Fruit fly (Drosophila melanogaster) whole organism, embryonic: ENCODE measurements around the gene edin.

Experiments used
- Atf6 ChIP-seq: fragments of 200-800 bp; sonication (Bioruptor generic); IDR thresholded peaks from 2 replicates; pipeline ENCODE4 v1.3.6; 2022; ENCODE audit warnings: missing biosample characterization, missing genetic modification characterization
- Bdp1 ChIP-seq: fragments of 200-800 bp; sonication (Bioruptor generic); optimal IDR thresholded peaks from 3 replicates; lab custom pipeline; 2016; ENCODE audit warnings: missing biosample characterization, missing genetic modification characterization
- CG11085 ChIP-seq: fragments of 200-800 bp; sonication (Bioruptor generic); IDR thresholded peaks from 2 replicates; pipeline ENCODE4 v1.3.6; 2022; ENCODE audit warnings: missing biosample characterization, missing genetic modification characterization
- CG12236 ChIP-seq: fragments of 200-800 bp; sonication (Bioruptor generic); optimal IDR thresholded peaks from 2 replicates; lab custom pipeline; 2016; ENCODE audit warnings: missing biosample characterization, missing genetic modification characterization
- CG12744 ChIP-seq: fragments of 200-800 bp; sonication (Bioruptor generic); optimal IDR thresholded peaks from 2 replicates; lab custom pipeline; 2016; ENCODE audit warnings: missing biosample characterization, missing genetic modification characterization
- CG13424 ChIP-seq: fragments of 200-800 bp; sonication (Bioruptor generic); optimal IDR thresholded peaks from 2 replicates; lab custom pipeline; 2019; ENCODE audit warnings: missing biosample characterization, mild to moderate bottlenecking, missing genetic modification characterization, moderate library complexity
- CG13775 ChIP-seq: fragments of 200-800 bp; sonication (Bioruptor generic); optimal IDR thresholded peaks from 3 replicates; lab custom pipeline; 2017; ENCODE audit warnings: missing biosample characterization, mild to moderate bottlenecking, missing genetic modification characterization
- CG15011 ChIP-seq: fragments of 200-800 bp; sonication (Bioruptor generic); optimal IDR thresholded peaks from 3 replicates; lab custom pipeline; 2018; ENCODE audit warnings: missing biosample characterization, mild to moderate bottlenecking, missing genetic modification characterization
- CG15514 ChIP-seq: fragments of 200-800 bp; sonication (Bioruptor generic); optimal IDR thresholded peaks from 3 replicates; lab custom pipeline; 2017; ENCODE audit warnings: missing biosample characterization, missing genetic modification characterization, mild to moderate bottlenecking, moderate library complexity, missing genetic modification reagents
- CG18262 ChIP-seq: fragments of 200-800 bp; optimal IDR thresholded peaks from 3 replicates; lab custom pipeline; 2019; ENCODE audit warnings: missing biosample characterization, mild to moderate bottlenecking, missing genetic modification characterization, moderate library complexity
- CG18764 ChIP-seq: fragments of 200-800 bp; sonication (Bioruptor generic); optimal IDR thresholded peaks from 3 replicates; lab custom pipeline; 2016; ENCODE audit warnings: missing biosample characterization, missing genetic modification characterization
- CG31224 ChIP-seq: fragments of 200-800 bp; sonication (Bioruptor generic); IDR thresholded peaks from 2 replicates; pipeline ENCODE4 v1.3.6; 2022; ENCODE audit warnings: missing biosample characterization, missing genetic modification characterization
- CG31365 ChIP-seq: fragments of 200-800 bp; sonication (Bioruptor generic); optimal IDR thresholded peaks from 2 replicates; lab custom pipeline; 2018; ENCODE audit warnings: missing biosample characterization, mild to moderate bottlenecking, missing genetic modification characterization
- CG31388 ChIP-seq: fragments of 200-800 bp; sonication (Bioruptor generic); optimal IDR thresholded peaks from 2 replicates; lab custom pipeline; 2016; ENCODE audit warnings: missing biosample characterization, missing genetic modification characterization
- CG3407 ChIP-seq: fragments of 200-800 bp; sonication (Bioruptor generic); optimal IDR thresholded peaks from 2 replicates; lab custom pipeline; 2018; ENCODE audit warnings: missing biosample characterization, mild to moderate bottlenecking, missing genetic modification characterization
- CG4404 ChIP-seq: fragments of 200-800 bp; sonication (Bioruptor generic); IDR thresholded peaks from 2 replicates; pipeline ENCODE4 v1.3.6; 2022; ENCODE audit warnings: missing biosample characterization, missing genetic modification characterization
- CG5180 ChIP-seq: fragments of 200-800 bp; sonication (Bioruptor generic); optimal IDR thresholded peaks from 3 replicates; lab custom pipeline; 2017; ENCODE audit warnings: missing biosample characterization, missing genetic modification characterization, mild to moderate bottlenecking, moderate library complexity, missing genetic modification reagents
- CG6654 ChIP-seq: fragments of 200-800 bp; sonication (Bioruptor generic); optimal IDR thresholded peaks from 2 replicates; lab custom pipeline; 2017; ENCODE audit warnings: missing biosample characterization, mild to moderate bottlenecking, missing genetic modification characterization
- CG6854 ChIP-seq: fragments of 200-800 bp; sonication (Bioruptor generic); optimal IDR thresholded peaks from 3 replicates; lab custom pipeline; 2017; ENCODE audit warnings: missing biosample characterization, mild to moderate bottlenecking, missing genetic modification characterization
- CG7372 ChIP-seq: fragments of 200-800 bp; sonication (Bioruptor generic); IDR thresholded peaks from 2 replicates; pipeline ENCODE4 v1.3.6; 2022; ENCODE audit warnings: missing biosample characterization, missing genetic modification characterization
- CG8089 ChIP-seq: fragments of 200-800 bp; sonication (Bioruptor generic); optimal IDR thresholded peaks from 3 replicates; lab custom pipeline; 2016; ENCODE audit warnings: missing biosample characterization, missing genetic modification characterization
- CG8924 ChIP-seq: fragments of 200-800 bp; optimal IDR thresholded peaks from 3 replicates; lab custom pipeline; 2019; ENCODE audit warnings: missing biosample characterization, mild to moderate bottlenecking, missing genetic modification characterization, moderate library complexity
- CkIIα-i1 ChIP-seq: fragments of 200-800 bp; sonication (Bioruptor generic); IDR thresholded peaks from 2 replicates; pipeline ENCODE4 v1.3.6; 2022; ENCODE audit warnings: missing biosample characterization, missing genetic modification characterization
- D19B ChIP-seq: fragments of 200-800 bp; sonication (Bioruptor generic); optimal IDR thresholded peaks from 2 replicates; lab custom pipeline; 2017; ENCODE audit warnings: missing biosample characterization, mild to moderate bottlenecking, missing genetic modification characterization
- Dbx ChIP-seq: fragments of 200-800 bp; sonication (Bioruptor generic); IDR thresholded peaks from 3 replicates; pipeline ENCODE4 v1.3.6; 2022; ENCODE audit warnings: missing biosample characterization, missing genetic modification characterization
- Doc3 ChIP-seq: fragments of 200-800 bp; sonication (Bioruptor generic); IDR thresholded peaks from 3 replicates; pipeline ENCODE4 v1.3.6; 2022; ENCODE audit warnings: missing biosample characterization, missing genetic modification characterization; ENCODE audit not compliant: partially characterized antibody
- Dp ChIP-seq: fragments of 200-800 bp; sonication (Bioruptor generic); optimal IDR thresholded peaks from 2 replicates; lab custom pipeline; 2018; ENCODE audit warnings: missing biosample characterization, mild to moderate bottlenecking, missing genetic modification characterization, moderate library complexity
- Drgx ChIP-seq: fragments of 200-800 bp; sonication (Bioruptor generic); IDR thresholded peaks from 2 replicates; pipeline ENCODE4 v1.3.6; 2022; ENCODE audit warnings: missing biosample characterization, missing genetic modification characterization
- Ets65A ChIP-seq: fragments of 200-800 bp; sonication (Bioruptor generic); peaks from one replicate; lab custom pipeline; 2016; ENCODE audit warnings: missing biosample characterization, missing genetic modification characterization
- Fer1 ChIP-seq: fragments of 200-800 bp; sonication (Bioruptor generic); optimal IDR thresholded peaks from 2 replicates; lab custom pipeline; 2017; ENCODE audit warnings: missing biosample characterization, mild to moderate bottlenecking, missing genetic modification characterization
- GATAe ChIP-seq: fragments of 200-800 bp; sonication (Bioruptor generic); conservative IDR thresholded peaks from 2 replicates; pipeline ENCODE4 v1.3.6; 2022; ENCODE audit warnings: missing biosample characterization, missing genetic modification characterization
- HmgZ ChIP-seq: fragments of 200-800 bp; sonication (Bioruptor generic); optimal IDR thresholded peaks from 2 replicates; lab custom pipeline; 2018; ENCODE audit warnings: missing biosample characterization, mild to moderate bottlenecking, missing genetic modification characterization
- Oli ChIP-seq: fragments of 200-800 bp; sonication (Bioruptor generic); optimal IDR thresholded peaks from 2 replicates; lab custom pipeline; 2018; ENCODE audit warnings: missing biosample characterization, mild to moderate bottlenecking, missing genetic modification characterization, moderate library complexity
- PHDP ChIP-seq: fragments of 200-800 bp; sonication (Bioruptor generic); optimal IDR thresholded peaks from 3 replicates; lab custom pipeline; 2018; ENCODE audit warnings: missing biosample characterization, mild to moderate bottlenecking, missing genetic modification characterization, moderate library complexity
- Rx ChIP-seq: fragments of 200-800 bp; sonication (Bioruptor generic); IDR thresholded peaks from 2 replicates; pipeline ENCODE4 v1.3.6; 2022; ENCODE audit warnings: missing biosample characterization, missing genetic modification characterization
- Sry-δ ChIP-seq: fragments of 200-800 bp; sonication (Bioruptor generic); optimal IDR thresholded peaks from 2 replicates; lab custom pipeline; 2016; ENCODE audit warnings: missing biosample characterization, missing genetic modification characterization
- YL-1 ChIP-seq: fragments of 200-800 bp; sonication (Bioruptor generic); optimal IDR thresholded peaks from 3 replicates; lab custom pipeline; 2017; ENCODE audit warnings: missing biosample characterization, mild to moderate bottlenecking, missing genetic modification characterization
- al ChIP-seq: fragments of 200-800 bp; sonication (Bioruptor generic); IDR thresholded peaks from 2 replicates; pipeline ENCODE4 v1.3.6; 2022; ENCODE audit warnings: missing biosample characterization, missing genetic modification characterization
- en ChIP-seq: fragments of 200-800 bp; sonication (Bioruptor generic); optimal IDR thresholded peaks from 2 replicates; lab custom pipeline; 2016; ENCODE audit warnings: missing biosample characterization, missing genetic modification characterization
- hb ChIP-seq: fragments of 200-800 bp; sonication (Bioruptor generic); IDR thresholded peaks from 3 replicates; pipeline ENCODE4 v1.3.6; 2022; ENCODE audit warnings: missing biosample characterization, missing genetic modification characterization; ENCODE audit not compliant: partially characterized antibody
- inv ChIP-seq: fragments of 200-800 bp; sonication (Bioruptor generic); IDR thresholded peaks from 2 replicates; pipeline ENCODE4 v1.3.6; 2022; ENCODE audit warnings: missing biosample characterization, missing genetic modification characterization; ENCODE audit not compliant: partially characterized antibody
- jigr1 ChIP-seq: fragments of 200-800 bp; sonication (Bioruptor generic); IDR thresholded peaks from 3 replicates; pipeline ENCODE4 v1.3.6; 2022; ENCODE audit warnings: missing biosample characterization, missing genetic modification characterization
- odd ChIP-seq: fragments of 200-800 bp; sonication (Bioruptor generic); optimal IDR thresholded peaks from 2 replicates; lab custom pipeline; 2017; ENCODE audit warnings: missing biosample characterization, mild to moderate bottlenecking, missing genetic modification characterization
- psq ChIP-seq: fragments of 200-800 bp; sonication (Bioruptor generic); optimal IDR thresholded peaks from 2 replicates; lab custom pipeline; 2017; ENCODE audit warnings: missing biosample characterization, missing genetic modification characterization
- scrt ChIP-seq: fragments of 200-800 bp; sonication (Bioruptor generic); optimal IDR thresholded peaks from 2 replicates; lab custom pipeline; 2018; ENCODE audit warnings: missing biosample characterization, mild to moderate bottlenecking, missing genetic modification characterization, moderate library complexity
- sens ChIP-seq: fragments of 200-800 bp; sonication (Bioruptor generic); peaks from one replicate; lab custom pipeline; 2016; ENCODE audit warnings: missing biosample characterization, missing genetic modification characterization
- shn ChIP-seq: fragments of 200-800 bp; sonication (Bioruptor generic); optimal IDR thresholded peaks from 3 replicates; lab custom pipeline; 2016; ENCODE audit warnings: missing biosample characterization, missing genetic modification characterization
- sob ChIP-seq: fragments of 200-800 bp; sonication (Bioruptor generic); IDR thresholded peaks from 2 replicates; pipeline ENCODE4 v1.3.6; 2022; ENCODE audit warnings: missing biosample characterization, missing genetic modification characterization
- sug ChIP-seq: fragments of 200-800 bp; optimal IDR thresholded peaks from 2 replicates; lab custom pipeline; 2019; ENCODE audit warnings: missing biosample characterization, mild to moderate bottlenecking, missing genetic modification characterization, moderate library complexity
- ttk ChIP-seq: fragments of 200-800 bp; sonication (Bioruptor generic); IDR thresholded peaks from 2 replicates; pipeline ENCODE4 v2.1.2; 2022; ENCODE audit warnings: missing biosample characterization, missing genetic modification characterization
- tup ChIP-seq: fragments of 200-800 bp; sonication (Bioruptor generic); optimal IDR thresholded peaks from 2 replicates; lab custom pipeline; 2016; ENCODE audit warnings: missing biosample characterization, mild to moderate bottlenecking, missing genetic modification characterization, moderate library complexity
- tx ChIP-seq: fragments of 200-800 bp; sonication (Bioruptor generic); optimal IDR thresholded peaks from 2 replicates; lab custom pipeline; 2016; ENCODE audit warnings: missing biosample characterization, missing genetic modification characterization
- zfh1 ChIP-seq: fragments of 200-800 bp; sonication (Bioruptor generic); IDR thresholded peaks from 3 replicates; pipeline ENCODE4 v1.3.6; 2022; ENCODE audit warnings: missing biosample characterization, missing genetic modification characterization

edin gene

DNA sequence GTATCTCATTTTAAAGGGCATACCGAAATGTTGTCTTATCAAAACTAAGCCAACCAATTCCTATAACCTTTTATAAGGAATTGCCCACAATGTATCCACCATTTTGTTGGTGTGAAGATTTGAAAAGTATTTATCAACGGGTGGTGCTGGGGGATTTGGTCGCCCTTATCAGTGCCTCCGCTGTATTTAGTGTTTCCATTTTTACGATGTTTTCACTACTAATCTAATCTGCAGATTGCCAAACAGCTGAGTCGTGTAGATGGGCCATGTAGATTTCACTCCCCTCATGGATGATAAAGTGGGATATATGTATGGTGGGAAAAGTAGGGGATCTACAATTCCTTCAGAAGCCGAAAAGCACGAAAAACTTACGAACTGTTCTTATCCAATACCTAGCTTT is 36.7 kb downstream of the edin start (continued):
- TF ChIP-seq HmgZ: peak; percentile 45
- no peak for TF ChIP-seq CG13775 (GFP tag; lab: Kevin White, UChicago)
- no peak for TF ChIP-seq CG6654
- peak; percentile 25 for TF ChIP-seq Fer1 (GFP tag; lab: Kevin White, UChicago)
- TF ChIP-seq CG11085 (GFP tag; lab: Robert Waterston, UW): no peak
- TF ChIP-seq Ets65A (GFP tag; lab: Kevin White, UChicago): no peak
- TF ChIP-seq Dbx (GFP tag; lab: Robert Waterston, UW): no peak
- TF ChIP-seq Oli (tag; lab: Kevin White, UChicago): no peak
- no peak for TF ChIP-seq hb (GFP tag; lab: Robert Waterston, UW)
- no peak for TF ChIP-seq YL-1
- no peak for TF ChIP-seq CkIIα-i1 (GFP tag; lab: Robert Waterston, UW)
- TF ChIP-seq tup: no peak
- no peak for TF ChIP-seq CG18764 (GFP tag; lab: Kevin White, UChicago)
- no peak for TF ChIP-seq D19B
- no peak for TF ChIP-seq CG31365 (tag; lab: Kevin White, UChicago)
- TF ChIP-seq CG18262 (tag; lab: Kevin White, UChicago): no peak
- no peak for TF ChIP-seq Doc3
- TF ChIP-seq sug: peak; percentile 84
- no peak for TF ChIP-seq jigr1 (GFP tag; lab: Robert Waterston, UW)
- no peak for TF ChIP-seq shn (GFP tag; lab: Kevin White, UChicago)
- no peak for TF ChIP-seq CG12236 (GFP tag; lab: Kevin White, UChicago)
- TF ChIP-seq zfh1 (GFP tag; lab: Robert Waterston, UW): no peak
- TF ChIP-seq GATAe: peak; percentile 80
- TF ChIP-seq CG12744: no peak
- no peak for TF ChIP-seq en (GFP tag; lab: Kevin White, UChicago)
- TF ChIP-seq CG31388: no peak
- peak; percentile 44 for TF ChIP-seq sens
- no peak for TF ChIP-seq psq (GFP tag; lab: Kevin White, UChicago)
- TF ChIP-seq Dp (GFP tag; lab: Kevin White, UChicago): no peak
- no peak for TF ChIP-seq CG3407 (GFP tag; lab: Kevin White, UChicago)
- no peak for TF ChIP-seq tx
- peak; percentile 34 for TF ChIP-seq CG15514 (GFP tag; lab: Kevin White, UChicago)
- TF ChIP-seq Drgx (GFP tag; lab: Robert Waterston, UW): no peak
- no peak for TF ChIP-seq CG6854 (GFP tag; lab: Kevin White, UChicago)
- no peak for TF ChIP-seq sob (GFP tag; lab: Robert Waterston, UW)
- no peak for TF ChIP-seq CG31224 (GFP tag; lab: Robert Waterston, UW)
- no peak for TF ChIP-seq al (GFP tag; lab: Robert Waterston, UW)
- no peak for TF ChIP-seq CG7372 (GFP tag; lab: Robert Waterston, UW)
- TF ChIP-seq Bdp1 (GFP tag; lab: Kevin White, UChicago): no peak
- TF ChIP-seq CG5180 (GFP tag; lab: Kevin White, UChicago): peak; percentile 0
- peak; percentile 9 for TF ChIP-seq PHDP (tag; lab: Kevin White, UChicago)
- TF ChIP-seq odd (GFP tag; lab: Kevin White, UChicago): peak; percentile 25
- TF ChIP-seq inv: no peak
- TF ChIP-seq Atf6 (GFP tag; lab: Robert Waterston, UW): no peak
- TF ChIP-seq CG8924 (tag; lab: Kevin White, UChicago): no peak
- TF ChIP-seq CG13424 (tag; lab: Kevin White, UChicago): peak; percentile 28
- no peak for TF ChIP-seq ttk (GFP tag; lab: Robert Waterston, UW)
- TF ChIP-seq Sry-δ (GFP tag; lab: Kevin White, UChicago): no peak
- TF ChIP-seq Rx (GFP tag; lab: Robert Waterston, UW): no peak
- TF ChIP-seq CG4404: no peak
- no peak for TF ChIP-seq scrt (GFP tag; lab: Kevin White, UChicago)
- TF ChIP-seq CG15011 (GFP tag; lab: Kevin White, UChicago): no peak
- no peak for TF ChIP-seq CG8089 (GFP tag; lab: Kevin White, UChicago)
